Worm (Caenorhabditis elegans): ENCODE measurements around the gene D1086.2.

The D1086.2 gene

DNA sequence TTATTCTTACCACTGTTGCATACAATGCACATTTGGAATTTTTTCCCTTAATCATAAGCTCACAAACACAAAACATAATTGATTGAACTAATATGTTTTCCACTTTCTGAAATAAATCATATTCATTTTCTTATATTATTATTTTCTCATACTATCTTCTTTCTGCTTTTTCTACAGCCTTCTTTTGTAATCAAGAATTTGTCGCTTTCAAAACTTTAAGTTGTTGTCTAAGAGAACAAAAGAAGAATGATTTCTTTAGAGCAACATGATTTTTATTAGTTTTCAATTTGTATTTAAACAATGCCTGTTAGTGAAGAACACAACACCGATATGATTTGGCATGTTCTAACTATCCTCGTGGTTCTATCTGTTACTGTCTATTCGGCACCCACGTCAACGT lies 14.5 kb downstream of the D1086.2 start, which contains the start of gene D1086.7:
Gene D1086.7 (plus strand): TSS at position 301 of the 400 bp plus-strand sequence.
- TF ChIP-seq ceh-24 (tag; optimal IDR thresholded peaks at IDR 0.05): no peak
- no peak for TF ChIP-seq nhr-11 (tag; optimal IDR thresholded peaks at IDR 0.05)
- TF ChIP-seq ets-4 (tag; optimal IDR thresholded peaks at IDR 0.05): no peak
- TF ChIP-seq pros-1 (tag; optimal IDR thresholded peaks at IDR 0.05): no peak
- no peak for TF ChIP-seq sox-2 (GFP tag; IDR thresholded peaks at IDR 0.05)
- TF ChIP-seq rnt-1 (tag; optimal IDR thresholded peaks at IDR 0.05): no peak
- no peak for TF ChIP-seq ceh-2 (tag; optimal IDR thresholded peaks at IDR 0.05)
- no peak for TF ChIP-seq Y22D7AL.16 (tag; optimal IDR thresholded peaks at IDR 0.05)
- no peak for TF ChIP-seq fkh-6 (tag; optimal IDR thresholded peaks at IDR 0.05)
- TF ChIP-seq unc-86 (tag; optimal IDR thresholded peaks at IDR 0.05): no peak
- TF ChIP-seq unc-3 (GFP tag; conservative IDR thresholded peaks at IDR 0.05): no peak
- no peak for TF ChIP-seq unc-3 (tag; optimal IDR thresholded peaks at IDR 0.05)
- no peak for TF ChIP-seq K09A11.1 (tag; optimal IDR thresholded peaks at IDR 0.05; ENCODE audit: insufficient read depth)
- no peak for TF ChIP-seq hlh-8 (tag; optimal IDR thresholded peaks at IDR 0.05)
- TF ChIP-seq ztf-16 (tag; optimal IDR thresholded peaks at IDR 0.05): no peak
- TF ChIP-seq ceh-31 (tag; optimal IDR thresholded peaks at IDR 0.05): no peak
- no peak for TF ChIP-seq ceh-45 (GFP tag; IDR thresholded peaks at IDR 0.05)
- no peak for TF ChIP-seq gmeb-2 (tag; optimal IDR thresholded peaks at IDR 0.05)

DNA sequence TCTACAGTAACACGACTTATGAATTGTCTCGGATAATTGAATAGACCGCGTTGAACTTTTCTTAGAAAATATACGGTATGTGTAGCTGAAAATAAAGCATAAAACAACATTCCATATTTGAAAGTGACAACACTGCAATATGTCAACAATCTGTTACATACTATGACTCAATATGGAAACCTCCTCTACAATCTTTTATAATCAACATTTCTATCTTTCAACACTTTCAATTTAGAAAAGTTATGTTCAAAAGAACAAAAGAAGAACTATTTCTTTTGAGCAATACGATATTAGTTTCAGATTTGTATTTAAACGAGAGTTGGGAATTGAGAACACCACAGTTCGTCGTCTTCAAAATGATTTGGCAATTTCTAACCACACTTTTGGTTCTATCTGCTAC lies 16.0 kb downstream of the D1086.2 start, which contains the start of gene D1086.10:
Gene D1086.10 (plus strand): TSS at position 301 of the 400 bp plus-strand sequence.
- TF ChIP-seq pha-2 (tag; optimal IDR thresholded peaks at IDR 0.05): no peak
- no peak for TF ChIP-seq fkh-10 (GFP tag; optimal IDR thresholded peaks at IDR 0.05)
- TF ChIP-seq elt-4 (tag; optimal IDR thresholded peaks at IDR 0.05): no peak
- no peak for TF ChIP-seq ceh-9 (tag; optimal IDR thresholded peaks at IDR 0.05)
- TF ChIP-seq lin-11 (tag; optimal IDR thresholded peaks at IDR 0.05): no peak
- no peak for TF ChIP-seq hlh-13 (GFP tag; optimal IDR thresholded peaks at IDR 0.05)
- TF ChIP-seq pha-4 (tag; optimal IDR thresholded peaks at IDR 0.05): no peak
- no peak for TF ChIP-seq madf-2 (tag; optimal IDR thresholded peaks at IDR 0.05)
- TF ChIP-seq ceh-22 (tag; optimal IDR thresholded peaks at IDR 0.05): no peak
- no peak for TF ChIP-seq ceh-2 (tag; optimal IDR thresholded peaks at IDR 0.05)
- no peak for TF ChIP-seq unc-86 (tag; optimal IDR thresholded peaks at IDR 0.05)
- no peak for TF ChIP-seq F13H6.1 (tag; optimal IDR thresholded peaks at IDR 0.05)
- no peak for TF ChIP-seq pat-9 (tag; optimal IDR thresholded peaks at IDR 0.05)
- TF ChIP-seq K02D7.2 (tag; optimal IDR thresholded peaks at IDR 0.05): no peak
- no peak for TF ChIP-seq ceh-30 (tag; optimal IDR thresholded peaks at IDR 0.05)
- TF ChIP-seq sox-4 (tag; optimal IDR thresholded peaks at IDR 0.05): no peak
- no peak for TF ChIP-seq fax-1 (tag; optimal IDR thresholded peaks at IDR 0.05)
- TF ChIP-seq unc-55 (GFP tag; optimal IDR thresholded peaks at IDR 0.05): no peak

ce11 chrV:14079501-14079900 lies 19.0 kb downstream of the D1086.2 start, which contains the start of gene D1086.6:
Gene D1086.6 (plus strand): TSS chrV:14079801.
- TF ChIP-seq mec-3 (tag; optimal IDR thresholded peaks at IDR 0.05; ENCODE audit: borderline replicate concordance) (no peak), ceh-30 (tag; optimal IDR thresholded peaks at IDR 0.05) (no peak)

DNA sequence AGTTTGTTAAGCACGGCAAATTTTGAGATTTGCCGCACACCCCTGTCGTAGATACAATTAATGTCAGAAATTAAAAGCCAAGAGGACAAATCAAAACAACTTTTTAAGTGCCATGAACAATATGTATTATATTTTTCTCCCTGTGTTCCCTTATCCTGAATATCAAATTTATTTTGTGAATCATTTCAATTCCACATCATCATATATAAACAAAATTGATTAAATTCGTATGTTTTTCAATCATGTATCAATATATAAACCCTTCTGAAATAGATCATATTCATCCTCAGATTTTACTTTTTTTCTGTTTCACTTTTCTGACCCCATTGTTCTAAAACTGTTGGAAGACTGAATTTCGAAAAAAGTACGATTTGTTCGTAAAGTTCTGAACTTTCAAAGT lies 24.3 kb downstream of the D1086.2 start, which contains the start of gene D1086.11:
Gene D1086.11 (plus strand): TSS at position 301 of the 400 bp plus-strand sequence.
- TF ChIP-seq K09A11.1 (tag; optimal IDR thresholded peaks at IDR 0.05; ENCODE audit: insufficient read depth) (no peak), gmeb-2 (tag; optimal IDR thresholded peaks at IDR 0.05) (no peak), unc-42 (tag; optimal IDR thresholded peaks at IDR 0.05) (no peak), ttx-3 (tag; optimal IDR thresholded peaks at IDR 0.05) (no peak), ceh-24 (tag; optimal IDR thresholded peaks at IDR 0.05) (no peak), pha-2 (tag; optimal IDR thresholded peaks at IDR 0.05) (no peak), pag-3 (tag; optimal IDR thresholded peaks at IDR 0.05; ENCODE audit: borderline replicate concordance) (no peak), lim-6 (tag; optimal IDR thresholded peaks at IDR 0.05) (no peak), ceh-48 (tag; optimal IDR thresholded peaks at IDR 0.05) (no peak)
